Worm (Caenorhabditis elegans): ENCODE results near the gene mrp-7.

DNA sequence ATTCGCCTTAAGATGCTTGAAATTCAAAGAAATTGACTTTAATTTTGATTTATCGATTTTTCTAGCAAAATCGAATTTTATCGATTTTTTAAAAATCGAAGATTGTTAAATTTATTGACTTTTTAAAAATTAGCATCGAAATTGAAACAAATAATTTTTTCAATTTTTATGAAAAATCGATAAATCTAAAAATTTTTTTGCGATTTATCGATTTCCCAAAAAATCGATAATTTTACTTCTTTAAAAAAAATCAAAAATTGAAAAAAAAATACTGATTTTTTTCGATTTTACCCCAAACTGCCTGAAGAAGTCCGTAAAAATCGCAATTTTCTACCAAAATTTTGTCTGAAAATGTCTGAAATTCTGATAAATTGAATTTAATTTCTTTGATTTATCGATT lies 17.3 kb downstream of the mrp-7 start:
- no peak for TF ChIP-seq lsy-2 (tag; optimal IDR thresholded peaks at IDR 0.05)
- TF ChIP-seq zag-1 (tag; optimal IDR thresholded peaks at IDR 0.05): no peak
- no peak for TF ChIP-seq unc-62 (GFP tag; optimal IDR thresholded peaks at IDR 0.05)
- no peak for TF ChIP-seq mdl-1 (tag; optimal IDR thresholded peaks at IDR 0.05)
- no peak for TF ChIP-seq ztf-4 (tag; optimal IDR thresholded peaks at IDR 0.05)
- no peak for TF ChIP-seq lin-35 (GFP tag; optimal IDR thresholded peaks at IDR 0.05)
- TF ChIP-seq lin-39 (tag; optimal IDR thresholded peaks at IDR 0.05): no peak
- no peak for TF ChIP-seq ztf-11 (tag; optimal IDR thresholded peaks at IDR 0.05)
